Fruit fly (Drosophila melanogaster): ENCODE measurements around the gene aspr.
"Not testable (repeated sequence)": the region's sequence is repeated elsewhere in the genome, so short reads cannot be mapped to it uniquely, and the experiment has no call there.

DNA sequence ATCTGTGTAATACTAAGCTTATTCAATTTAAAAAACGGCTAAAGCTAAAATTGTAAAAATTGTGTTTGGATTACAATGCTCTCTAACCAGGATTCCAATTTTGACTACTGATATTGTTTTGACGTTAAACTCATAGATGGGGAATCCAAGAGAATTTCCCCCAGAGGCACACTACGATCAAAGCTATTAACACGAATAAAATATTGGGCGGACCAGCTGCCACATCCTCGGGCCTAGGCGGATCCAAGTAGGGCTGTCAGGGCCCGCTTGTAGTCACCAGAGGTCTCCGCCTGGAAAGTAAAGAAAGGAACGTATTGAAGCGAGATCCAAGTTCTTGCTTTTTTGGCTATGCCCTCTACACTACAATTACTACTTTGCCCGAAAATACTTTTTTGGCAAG lies 46.2 kb downstream of the aspr start, which contains the start of gene Sdic3:
- not testable (repeated sequence) for TF ChIP-seq D1, CG8159 (tag; optimal IDR thresholded peaks at IDR 0.05)

Measured in whole organism, pupa.